Fruit fly (Drosophila melanogaster) whole organism, embryonic: Measurements from ENCODE around the gene Mics1.

Experiments
- Asciz ChIP-seq: fragments of 200-800 bp; sonication (Bioruptor generic); optimal IDR thresholded peaks from 2 replicates; lab custom pipeline; 2017; ENCODE audit warnings: missing biosample characterization, mild to moderate bottlenecking, missing genetic modification characterization, missing genetic modification reagents
- Atf6 ChIP-seq: fragments of 200-800 bp; sonication (Bioruptor generic); IDR thresholded peaks from 2 replicates; pipeline ENCODE4 v1.3.6; 2022; ENCODE audit warnings: missing biosample characterization, missing genetic modification characterization
- Awh ChIP-seq: fragments of 200-800 bp; sonication (Bioruptor generic); IDR thresholded peaks from 2 replicates; pipeline ENCODE4, ENCODE4 v1.3.6; 2022; ENCODE audit warnings: missing biosample characterization, missing genetic modification characterization
- B-H1 ChIP-seq: fragments of 200-800 bp; sonication (Bioruptor generic); IDR thresholded peaks from 3 replicates; pipeline ENCODE4 v1.3.6; 2022; ENCODE audit warnings: missing biosample characterization, missing genetic modification characterization
- BEAF-32 ChIP-seq: fragments of 200-800 bp; sonication (Bioruptor generic); optimal IDR thresholded peaks from 3 replicates; lab custom pipeline; 2017; ENCODE audit warnings: missing biosample characterization, missing genetic modification characterization, mild to moderate bottlenecking, moderate library complexity, missing genetic modification reagents
- C15 ChIP-seq: fragments of 200-800 bp; sonication (Bioruptor generic); IDR thresholded peaks from 3 replicates; pipeline ENCODE4 v1.3.6; 2022; ENCODE audit warnings: missing biosample characterization, missing genetic modification characterization
- CG10654 ChIP-seq: fragments of 200-800 bp; sonication (Bioruptor generic); optimal IDR thresholded peaks from 2 replicates; lab custom pipeline; 2016; ENCODE audit warnings: missing biosample characterization, missing genetic modification characterization
- CG11247 ChIP-seq: fragments of 200-800 bp; sonication (Bioruptor generic); IDR thresholded peaks from 2 replicates; pipeline ENCODE4 v1.3.6; 2022; ENCODE audit warnings: missing biosample characterization, missing genetic modification characterization
- CG12071 ChIP-seq: fragments of 200-800 bp; sonication (Bioruptor generic); optimal IDR thresholded peaks from 3 replicates; lab custom pipeline; 2018; ENCODE audit warnings: missing biosample characterization, mild to moderate bottlenecking, missing genetic modification characterization
- CG12769 ChIP-seq: fragments of 200-800 bp; sonication (Bioruptor generic); optimal IDR thresholded peaks from 2 replicates; lab custom pipeline; 2019; ENCODE audit warnings: missing biosample characterization, mild to moderate bottlenecking, missing genetic modification characterization, moderate library complexity
- CG15269 ChIP-seq: fragments of 200-800 bp; sonication (Bioruptor generic); optimal IDR thresholded peaks from 2 replicates; lab custom pipeline; 2018; ENCODE audit warnings: missing biosample characterization, mild to moderate bottlenecking, missing genetic modification characterization, moderate library complexity
- CG15601 ChIP-seq: fragments of 200-800 bp; sonication (Bioruptor generic); optimal IDR thresholded peaks from 3 replicates; lab custom pipeline; 2019; ENCODE audit warnings: missing biosample characterization, mild to moderate bottlenecking, missing genetic modification characterization, moderate library complexity
- CG16815 ChIP-seq: fragments of 200-800 bp; sonication (Bioruptor generic); optimal IDR thresholded peaks from 3 replicates; lab custom pipeline; 2017; ENCODE audit warnings: missing biosample characterization, mild to moderate bottlenecking, missing genetic modification characterization
- CG17612 ChIP-seq: fragments of 200-800 bp; sonication (Bioruptor generic); IDR thresholded peaks from 2 replicates; pipeline ENCODE4 v1.3.6; 2022; ENCODE audit warnings: missing biosample characterization, missing genetic modification characterization
- CG2199 ChIP-seq: fragments of 200-800 bp; sonication (Bioruptor generic); IDR thresholded peaks from 3 replicates; pipeline ENCODE4 v1.3.6; 2022; ENCODE audit warnings: missing biosample characterization, missing genetic modification characterization
- CG33557 ChIP-seq: fragments of 200-800 bp; sonication (Bioruptor generic); optimal IDR thresholded peaks from 2 replicates; lab custom pipeline; 2019; ENCODE audit warnings: missing biosample characterization, mild to moderate bottlenecking, missing genetic modification characterization, moderate library complexity
- CG3995 ChIP-seq: fragments of 200-800 bp; sonication (Bioruptor generic); optimal IDR thresholded peaks from 3 replicates; lab custom pipeline; 2016; ENCODE audit warnings: missing biosample characterization, missing genetic modification characterization
- CG4282 ChIP-seq: fragments of 200-800 bp; sonication (Bioruptor generic); optimal IDR thresholded peaks from 2 replicates; lab custom pipeline; 2016; ENCODE audit warnings: missing biosample characterization, missing genetic modification characterization
- CG6254 ChIP-seq: fragments of 200-800 bp; sonication (Bioruptor generic); optimal IDR thresholded peaks from 3 replicates; lab custom pipeline; 2017; ENCODE audit warnings: mild to moderate bottlenecking, missing biosample characterization, missing genetic modification reagents, missing genetic modification characterization
- CG6272 ChIP-seq: fragments of 200-800 bp; sonication (Bioruptor generic); IDR thresholded peaks from 2 replicates; pipeline ENCODE4 v1.3.6; 2022; ENCODE audit warnings: missing biosample characterization, missing genetic modification characterization
- CG6654 ChIP-seq: fragments of 200-800 bp; sonication (Bioruptor generic); optimal IDR thresholded peaks from 2 replicates; lab custom pipeline; 2017; ENCODE audit warnings: missing biosample characterization, mild to moderate bottlenecking, missing genetic modification characterization
- CG7963 ChIP-seq: fragments of 200-800 bp; sonication (Bioruptor generic); IDR thresholded peaks from 3 replicates; pipeline ENCODE4 v1.3.6; 2022; ENCODE audit warnings: missing biosample characterization, missing genetic modification characterization; ENCODE audit not compliant: partially characterized antibody
- CG8388 ChIP-seq: fragments of 200-800 bp; sonication (Bioruptor generic); optimal IDR thresholded peaks from 2 replicates; lab custom pipeline; 2019; ENCODE audit warnings: missing biosample characterization, mild to moderate bottlenecking, missing genetic modification characterization, moderate library complexity
- Dll ChIP-seq: fragments of 200-800 bp; sonication (Bioruptor generic); IDR thresholded peaks from 4 replicates; pipeline ENCODE4 v1.3.6; 2022; ENCODE audit warnings: missing biosample characterization, missing genetic modification characterization; ENCODE audit not compliant: partially characterized antibody
- Dref ChIP-seq: fragments of 200-800 bp; sonication (Bioruptor generic); IDR thresholded peaks from 2 replicates; pipeline ENCODE4 v1.3.6; 2022; ENCODE audit warnings: missing biosample characterization, missing genetic modification characterization
- HmgZ ChIP-seq: fragments of 200-800 bp; sonication (Bioruptor generic); optimal IDR thresholded peaks from 2 replicates; lab custom pipeline; 2018; ENCODE audit warnings: missing biosample characterization, mild to moderate bottlenecking, missing genetic modification characterization
- NfI ChIP-seq: fragments of 200-800 bp; sonication (Bioruptor generic); optimal IDR thresholded peaks from 3 replicates; lab custom pipeline; 2018; ENCODE audit warnings: missing biosample characterization, mild to moderate bottlenecking, missing genetic modification characterization, moderate library complexity
- Optix ChIP-seq: fragments of 200-800 bp; sonication (Bioruptor generic); IDR thresholded peaks from 3 replicates; pipeline ENCODE4 v1.3.6; 2022; ENCODE audit warnings: missing biosample characterization, missing genetic modification characterization
- al ChIP-seq: fragments of 200-800 bp; sonication (Bioruptor generic); IDR thresholded peaks from 2 replicates; pipeline ENCODE4 v1.3.6; 2022; ENCODE audit warnings: missing biosample characterization, missing genetic modification characterization
- ato ChIP-seq: fragments of 200-800 bp; sonication (Bioruptor generic); IDR thresholded peaks from 2 replicates; pipeline ENCODE4 v1.3.6; 2022; ENCODE audit warnings: missing biosample characterization, missing genetic modification characterization; ENCODE audit not compliant: partially characterized antibody
- btn ChIP-seq: fragments of 200-800 bp; sonication (Bioruptor generic); optimal IDR thresholded peaks from 2 replicates; lab custom pipeline; 2016; ENCODE audit warnings: missing biosample characterization, missing genetic modification characterization
- chinmo ChIP-seq: fragments of 200-800 bp; sonication (Bioruptor generic); IDR thresholded peaks from 4 replicates; pipeline ENCODE4 v1.3.6; 2022; ENCODE audit warnings: missing biosample characterization, missing genetic modification characterization; ENCODE audit not compliant: partially characterized antibody
- ftz-f1 ChIP-seq: fragments of 200-800 bp; sonication (Bioruptor generic); optimal IDR thresholded peaks from 2 replicates; lab custom pipeline; 2016; ENCODE audit warnings: missing biosample characterization, missing genetic modification characterization
- gfzf ChIP-seq: fragments of 200-800 bp; sonication (Bioruptor generic); optimal IDR thresholded peaks from 2 replicates; lab custom pipeline; 2016; ENCODE audit warnings: missing biosample characterization, mild to moderate bottlenecking, missing genetic modification characterization, moderate library complexity
- gro ChIP-seq: fragments of 200-800 bp; sonication (Bioruptor generic); optimal IDR thresholded peaks from 2 replicates; lab custom pipeline; 2016; ENCODE audit warnings: missing biosample characterization, missing genetic modification characterization
- gt ChIP-seq: fragments of 200-800 bp; sonication (Bioruptor generic); IDR thresholded peaks from 2 replicates; pipeline ENCODE4 v1.3.6; 2022; ENCODE audit warnings: missing biosample characterization, missing genetic modification characterization
- hb ChIP-seq: fragments of 200-800 bp; sonication (Bioruptor generic); IDR thresholded peaks from 3 replicates; pipeline ENCODE4 v1.3.6; 2022; ENCODE audit warnings: missing biosample characterization, missing genetic modification characterization; ENCODE audit not compliant: partially characterized antibody
- ind ChIP-seq: fragments of 200-800 bp; sonication (Bioruptor generic); optimal IDR thresholded peaks from 3 replicates; lab custom pipeline; 2016; ENCODE audit warnings: missing biosample characterization, missing genetic modification characterization
- jumu ChIP-seq: fragments of 200-800 bp; sonication (Bioruptor generic); optimal IDR thresholded peaks from 3 replicates; lab custom pipeline; 2016; ENCODE audit warnings: missing biosample characterization, missing genetic modification characterization
- lilli ChIP-seq: fragments of 200-800 bp; sonication (Bioruptor generic); optimal IDR thresholded peaks from 3 replicates; lab custom pipeline; 2016; ENCODE audit warnings: missing biosample characterization, missing genetic modification characterization
- lov ChIP-seq, 2 experiments: fragments of 200-800 bp in 1 of 2; fragments of >200 bp in 1 of 2; sonication (Bioruptor generic) in 1 of 2; IDR thresholded peaks in 1 of 2; optimal IDR thresholded peaks in 1 of 2; 2 replicates in 1 of 2; 3 replicates in 1 of 2; pipeline versions ENCODE4 v1.3.6 to Lab custom; 2017 to 2022; ENCODE audit warnings: missing biosample characterization in 1 of 2, missing genetic modification characterization in 1 of 2
- nom ChIP-seq: fragments of 200-800 bp; sonication (Bioruptor generic); optimal IDR thresholded peaks from 2 replicates; lab custom pipeline; 2017; ENCODE audit warnings: missing biosample characterization, missing genetic modification characterization, mild to moderate bottlenecking, moderate library complexity, missing genetic modification reagents
- sens ChIP-seq: fragments of 200-800 bp; sonication (Bioruptor generic); peaks from one replicate; lab custom pipeline; 2016; ENCODE audit warnings: missing biosample characterization, missing genetic modification characterization
- ssp ChIP-seq: fragments of 200-800 bp; sonication (Bioruptor generic); IDR thresholded peaks from 2 replicates; pipeline ENCODE4 v1.3.6; 2022; ENCODE audit warnings: missing biosample characterization, missing genetic modification characterization
- tll ChIP-seq, 2 experiments: fragments of 200-800 bp in 1 of 2; fragments of >200 bp in 1 of 2; sonication (Bioruptor generic) in 1 of 2; optimal IDR thresholded peaks; 2 replicates each; lab custom pipeline; 2017 to 2019; ENCODE audit warnings: missing biosample characterization in 2 of 2, missing genetic modification characterization in 2 of 2, mild to moderate bottlenecking in 1 of 2, moderate library complexity in 1 of 2
- zf30C ChIP-seq: fragments of 200-800 bp; sonication (Bioruptor generic); optimal IDR thresholded peaks from 3 replicates; lab custom pipeline; 2018; ENCODE audit warnings: missing biosample characterization, mild to moderate bottlenecking, missing genetic modification characterization

Mics1 gene

DNA sequence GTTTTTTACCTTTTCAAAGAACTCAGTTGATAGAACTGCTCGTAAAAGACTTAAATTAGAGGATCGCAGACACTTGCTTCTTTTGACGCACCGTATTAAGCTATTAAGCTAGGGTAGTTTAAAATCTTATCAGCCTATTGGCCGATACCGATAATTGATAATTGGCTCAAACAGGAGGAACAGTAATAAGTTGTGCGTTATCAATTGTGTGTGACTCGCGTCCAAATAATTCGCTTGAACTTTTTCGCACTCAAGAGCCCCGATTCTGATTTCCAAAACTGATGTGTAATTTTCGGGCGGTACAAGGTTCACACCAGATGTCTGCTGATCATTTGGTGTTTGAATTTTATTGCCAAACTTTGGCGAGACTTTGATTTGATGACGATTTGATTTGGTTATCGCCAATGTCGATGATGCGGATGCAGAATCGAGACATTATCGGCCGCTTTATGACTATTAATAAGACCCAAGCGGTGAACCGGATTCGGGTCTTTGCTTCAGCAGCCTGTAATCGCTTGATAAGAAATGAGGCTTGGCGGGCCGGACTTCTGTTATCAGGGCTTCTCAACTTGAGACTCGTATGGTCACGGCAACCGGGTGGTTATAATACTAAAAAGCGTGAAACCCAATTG lies 12.2 kb upstream of the Mics1 start (continued):
- TF ChIP-seq hb (GFP tag; lab: Robert Waterston, UW) (no peak), BEAF-32 (GFP tag; lab: Kevin White, UChicago) (no peak), C15 (GFP tag; lab: Robert Waterston, UW) (no peak)

DNA sequence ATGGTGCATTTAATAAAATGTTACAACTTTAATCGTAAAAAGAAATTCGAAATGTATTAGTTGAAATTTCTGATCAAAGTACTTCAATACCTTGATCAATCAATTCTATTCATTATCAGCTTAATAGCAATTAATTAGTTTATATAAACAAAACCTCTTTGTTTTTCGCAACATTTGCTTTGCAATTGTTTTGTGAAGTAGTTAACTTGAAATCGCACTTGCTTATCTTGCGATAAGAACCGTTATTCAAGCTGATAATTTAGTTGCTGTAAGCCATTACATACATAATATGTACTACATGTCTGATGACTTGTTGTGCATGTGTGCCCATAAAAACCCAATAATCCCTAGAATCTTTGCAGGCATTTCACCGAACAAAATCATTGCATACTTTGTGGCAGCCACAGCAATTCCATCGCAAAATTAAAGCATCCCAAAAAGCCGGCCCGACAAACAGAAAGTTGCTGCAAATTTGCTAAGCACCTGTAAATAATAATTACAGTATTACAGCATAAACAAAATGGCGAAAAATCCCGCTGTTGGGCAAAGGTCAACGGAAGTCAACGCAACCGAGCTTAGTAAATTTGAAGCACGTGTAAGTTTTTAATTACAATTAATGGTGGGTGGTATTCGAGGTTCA lies 6.1 kb upstream of the Mics1 start:
- TF ChIP-seq Asciz (GFP tag; lab: Kevin White, UChicago): no peak
- TF ChIP-seq gro: peak; percentile 10
- no peak for TF ChIP-seq CG6654 (GFP tag; lab: Kevin White, UChicago)
- no peak for TF ChIP-seq Optix
- no peak for TF ChIP-seq Awh (GFP tag; lab: Robert Waterston, UW)
- no peak for TF ChIP-seq NfI (GFP tag; lab: Kevin White, UChicago)
- 0 out of 4 replicates have a peak, but pooled peaks have one; percentile 58 for TF ChIP-seq chinmo (GFP tag; lab: Robert Waterston, UW)
- no peak for TF ChIP-seq CG6272 (GFP tag; lab: Robert Waterston, UW)
- peak; percentile 74 for TF ChIP-seq sens
- no peak for TF ChIP-seq CG6254
- TF ChIP-seq CG11247 (GFP tag; lab: Robert Waterston, UW): no peak
- TF ChIP-seq gfzf: no peak
- no peak for TF ChIP-seq CG8388 (GFP tag; lab: Kevin White, UChicago)
- no peak for TF ChIP-seq CG15601
- no peak for TF ChIP-seq CG33557 (GFP tag; lab: Kevin White, UChicago)
- TF ChIP-seq CG7963: no peak
- no peak for TF ChIP-seq CG15269
- TF ChIP-seq CG4282 (GFP tag; lab: Kevin White, UChicago): no peak
- TF ChIP-seq CG3995 (GFP tag; lab: Kevin White, UChicago): no peak
- TF ChIP-seq Dref (GFP tag; lab: Robert Waterston, UW): no peak
- no peak for TF ChIP-seq CG10654 (GFP tag; lab: Kevin White, UChicago)
- no peak for TF ChIP-seq jumu (GFP tag; lab: Kevin White, UChicago)
- no peak for TF ChIP-seq gt (GFP tag; lab: Robert Waterston, UW)
- TF ChIP-seq CG12769 (tag; lab: Kevin White, UChicago): peak; percentile 7
- TF ChIP-seq ind: no peak
- no peak for TF ChIP-seq B-H1 (GFP tag; lab: Robert Waterston, UW)
- TF ChIP-seq ato (GFP tag; lab: Robert Waterston, UW): no peak
- no peak for TF ChIP-seq CG12071 (GFP tag; lab: Kevin White, UChicago)
- no peak for TF ChIP-seq Atf6 (GFP tag; lab: Robert Waterston, UW)
- TF ChIP-seq nom (GFP tag; lab: Kevin White, UChicago): no peak
- TF ChIP-seq lov (optimal IDR thresholded peaks at IDR 0.05; lab: Kevin White, UChicago): no peak
- TF ChIP-seq lov (GFP tag; IDR thresholded peaks at IDR 0.05; lab: Robert Waterston, UW): no peak
- no peak for TF ChIP-seq al
- no peak for TF ChIP-seq ftz-f1 (GFP tag; lab: Kevin White, UChicago)
- no peak for TF ChIP-seq tll (GFP tag; optimal IDR thresholded peaks at IDR 0.05; lab: Kevin White, UChicago)
- no peak for TF ChIP-seq zf30C
- TF ChIP-seq btn (GFP tag; lab: Kevin White, UChicago): no peak
- peak; percentile 48 for TF ChIP-seq HmgZ (tag; lab: Kevin White, UChicago)
- no peak for TF ChIP-seq Dll
- 0 out of 3 replicates have a peak, but pooled peaks have one; percentile 11 for TF ChIP-seq CG2199
- no peak; the same call in 1 of the 2 replicates for TF ChIP-seq CG17612 (GFP tag; lab: Robert Waterston, UW)
- TF ChIP-seq lilli (GFP tag; lab: Kevin White, UChicago): no peak
- no peak for TF ChIP-seq CG16815 (GFP tag; lab: Kevin White, UChicago)
- no peak for TF ChIP-seq ssp (GFP tag; lab: Robert Waterston, UW)
